Fruit fly (Drosophila melanogaster) whole organism, embryonic: Measurements from ENCODE around the gene Syx4.

ENCODE experiments used
- Ada2b ChIP-seq: fragments of 200-800 bp; sonication (Bioruptor generic); IDR thresholded peaks from 2 replicates; pipeline ENCODE4 v1.3.6; 2022; ENCODE audit warnings: missing biosample characterization, missing genetic modification characterization
- Atf3 ChIP-seq: fragments of 200-800 bp; sonication (Bioruptor generic); optimal IDR thresholded peaks from 3 replicates; lab custom pipeline; 2016; ENCODE audit warnings: missing biosample characterization, missing genetic modification characterization
- CG10431 ChIP-seq: fragments of 200-800 bp; sonication (Bioruptor generic); optimal IDR thresholded peaks from 3 replicates; lab custom pipeline; 2018; ENCODE audit warnings: missing biosample characterization, mild to moderate bottlenecking, missing genetic modification characterization
- CG12659 ChIP-seq: fragments of 200-800 bp; sonication (Bioruptor generic); optimal IDR thresholded peaks from 3 replicates; lab custom pipeline; 2017; ENCODE audit warnings: mild to moderate bottlenecking, missing biosample characterization, missing genetic modification reagents, missing genetic modification characterization
- CG13123 ChIP-seq: fragments of 200-800 bp; sonication (Bioruptor generic); optimal IDR thresholded peaks from 2 replicates; lab custom pipeline; 2016; ENCODE audit warnings: missing biosample characterization, missing genetic modification characterization
- CG14014 ChIP-seq: fragments of 200-800 bp; sonication (Bioruptor generic); IDR thresholded peaks from 2 replicates; pipeline ENCODE4 v1.3.6; 2022; ENCODE audit warnings: missing biosample characterization, missing genetic modification characterization
- CG14667 ChIP-seq: fragments of 200-800 bp; sonication (Bioruptor generic); IDR thresholded peaks from 2 replicates; pipeline ENCODE4 v1.3.6; 2022; ENCODE audit warnings: missing biosample characterization, missing genetic modification characterization
- CG15269 ChIP-seq: fragments of 200-800 bp; sonication (Bioruptor generic); optimal IDR thresholded peaks from 2 replicates; lab custom pipeline; 2018; ENCODE audit warnings: missing biosample characterization, mild to moderate bottlenecking, missing genetic modification characterization, moderate library complexity
- CG17612 ChIP-seq: fragments of 200-800 bp; sonication (Bioruptor generic); IDR thresholded peaks from 2 replicates; pipeline ENCODE4 v1.3.6; 2022; ENCODE audit warnings: missing biosample characterization, missing genetic modification characterization
- CG1792 ChIP-seq: fragments of 200-800 bp; sonication (Bioruptor generic); optimal IDR thresholded peaks from 2 replicates; lab custom pipeline; 2016; ENCODE audit warnings: missing biosample characterization, missing genetic modification characterization
- CG1832 ChIP-seq: fragments of 200-800 bp; sonication (Bioruptor generic); optimal IDR thresholded peaks from 2 replicates; lab custom pipeline; 2017; ENCODE audit warnings: missing biosample characterization, mild to moderate bottlenecking, missing genetic modification characterization, inconsistent platforms
- CG30431 ChIP-seq: fragments of 200-800 bp; sonication (Bioruptor generic); optimal IDR thresholded peaks from 2 replicates; lab custom pipeline; 2017; ENCODE audit warnings: missing biosample characterization, missing genetic modification characterization
- CG32532 ChIP-seq: fragments of 200-800 bp; sonication (Bioruptor generic); IDR thresholded peaks from 2 replicates; pipeline ENCODE4 v1.3.6; 2022; ENCODE audit warnings: missing biosample characterization, missing genetic modification characterization
- CG3726 ChIP-seq: fragments of 200-800 bp; sonication (Bioruptor generic); IDR thresholded peaks from 3 replicates; pipeline ENCODE4, ENCODE4 v1.3.6; 2022; ENCODE audit warnings: missing biosample characterization, missing genetic modification characterization
- CG4617 ChIP-seq: fragments of 200-800 bp; sonication (Bioruptor generic); optimal IDR thresholded peaks from 3 replicates; lab custom pipeline; 2016; ENCODE audit warnings: missing biosample characterization, missing genetic modification characterization, borderline replicate concordance
- CG6765 ChIP-seq: fragments of 200-800 bp; sonication (Bioruptor generic); optimal IDR thresholded peaks from 3 replicates; lab custom pipeline; 2017; ENCODE audit warnings: missing biosample characterization, mild to moderate bottlenecking, missing genetic modification characterization
- CG6791 ChIP-seq: fragments of 200-800 bp; sonication (Bioruptor generic); IDR thresholded peaks from 3 replicates; pipeline ENCODE4 v1.3.6; 2022; ENCODE audit warnings: missing biosample characterization, missing genetic modification characterization; ENCODE audit not compliant: partially characterized antibody
- CG7745 ChIP-seq: fragments of 200-800 bp; sonication (Bioruptor generic); optimal IDR thresholded peaks from 2 replicates; lab custom pipeline; 2018; ENCODE audit warnings: missing biosample characterization, mild to moderate bottlenecking, missing genetic modification characterization, moderate library complexity
- CG7786 ChIP-seq: fragments of 200-800 bp; sonication (Bioruptor generic); optimal IDR thresholded peaks from 2 replicates; lab custom pipeline; 2016; ENCODE audit warnings: missing biosample characterization, missing genetic modification characterization
- CG7928 ChIP-seq: fragments of 200-800 bp; sonication (Bioruptor generic); optimal IDR thresholded peaks from 2 replicates; lab custom pipeline; 2017; ENCODE audit warnings: missing biosample characterization, mild to moderate bottlenecking, missing genetic modification characterization
- CG8290 ChIP-seq, 3 experiments: fragments of 200-800 bp; sonication (Bioruptor generic); optimal IDR thresholded peaks; 2 replicates each; lab custom pipeline; 2016 to 2019; ENCODE audit warnings: missing biosample characterization in 3 of 3, missing genetic modification characterization in 3 of 3, mild to moderate bottlenecking in 2 of 3, moderate library complexity in 1 of 3
- CoRest ChIP-seq: fragments of 200-800 bp; sonication (Bioruptor generic); optimal IDR thresholded peaks from 3 replicates; lab custom pipeline; 2018; ENCODE audit warnings: missing biosample characterization, mild to moderate bottlenecking, missing genetic modification characterization, moderate library complexity
- D19B ChIP-seq: fragments of 200-800 bp; sonication (Bioruptor generic); optimal IDR thresholded peaks from 2 replicates; lab custom pipeline; 2017; ENCODE audit warnings: missing biosample characterization, mild to moderate bottlenecking, missing genetic modification characterization
- NFAT ChIP-seq: fragments of 200-800 bp; sonication (Bioruptor generic); IDR thresholded peaks from 2 replicates; pipeline ENCODE4 v1.3.6; 2022; ENCODE audit warnings: missing biosample characterization, missing genetic modification characterization
- NfI ChIP-seq: fragments of 200-800 bp; sonication (Bioruptor generic); optimal IDR thresholded peaks from 3 replicates; lab custom pipeline; 2018; ENCODE audit warnings: missing biosample characterization, mild to moderate bottlenecking, missing genetic modification characterization, moderate library complexity
- Oaz ChIP-seq: fragments of 200-800 bp; sonication (Bioruptor generic); IDR thresholded peaks from 2 replicates; pipeline ENCODE4 v1.3.6; 2022; ENCODE audit warnings: missing biosample characterization, missing genetic modification characterization
- Oli ChIP-seq: fragments of 200-800 bp; sonication (Bioruptor generic); optimal IDR thresholded peaks from 2 replicates; lab custom pipeline; 2018; ENCODE audit warnings: missing biosample characterization, mild to moderate bottlenecking, missing genetic modification characterization, moderate library complexity
- Sin3A ChIP-seq: fragments of >200 bp; optimal IDR thresholded peaks from 2 replicates; lab custom pipeline; 2018
- Trl ChIP-seq, 3 experiments: fragments of >200 bp in 2 of 3; fragments of 200-800 bp in 1 of 3; sonication (Bioruptor generic) in 1 of 3; optimal IDR thresholded peaks; 2 replicates in 1 of 3; 3 replicates in 2 of 3; lab custom pipeline; 2016 to 2017; ENCODE audit warnings: missing biosample characterization in 1 of 3, missing genetic modification characterization in 1 of 3
- Xrp1 ChIP-seq: fragments of 200-800 bp; sonication (Bioruptor generic); IDR thresholded peaks from 2 replicates; pipeline ENCODE4 v1.3.6; 2022; ENCODE audit warnings: missing biosample characterization, missing genetic modification characterization
- ase ChIP-seq: fragments of 200-800 bp; sonication (Bioruptor generic); IDR thresholded peaks from 3 replicates; pipeline ENCODE4 v1.3.6; 2022; ENCODE audit warnings: missing biosample characterization, missing genetic modification characterization
- ash1 ChIP-seq: fragments of 200-800 bp; sonication (Bioruptor generic); optimal IDR thresholded peaks from 2 replicates; lab custom pipeline; 2018; ENCODE audit warnings: missing biosample characterization, mild to moderate bottlenecking, missing genetic modification characterization
- chif ChIP-seq, 2 experiments: fragments of 200-800 bp; sonication (Bioruptor generic); optimal IDR thresholded peaks; 3 replicates each; lab custom pipeline; 2016; ENCODE audit warnings: missing biosample characterization in 2 of 2, missing genetic modification characterization in 2 of 2
- chn ChIP-seq: fragments of 200-800 bp; sonication (Bioruptor generic); optimal IDR thresholded peaks from 2 replicates; lab custom pipeline; 2016; ENCODE audit warnings: missing biosample characterization, missing genetic modification characterization
- dmrt99B ChIP-seq: fragments of 200-800 bp; sonication (Bioruptor generic); optimal IDR thresholded peaks from 2 replicates; lab custom pipeline; 2018; ENCODE audit warnings: missing biosample characterization, mild to moderate bottlenecking, missing genetic modification characterization, moderate library complexity
- dysf ChIP-seq: fragments of 200-800 bp; sonication (Bioruptor generic); IDR thresholded peaks from 3 replicates; pipeline ENCODE4 v1.3.6; 2022; ENCODE audit warnings: missing biosample characterization, missing genetic modification characterization
- gfzf ChIP-seq: fragments of 200-800 bp; sonication (Bioruptor generic); optimal IDR thresholded peaks from 2 replicates; lab custom pipeline; 2016; ENCODE audit warnings: missing biosample characterization, mild to moderate bottlenecking, missing genetic modification characterization, moderate library complexity
- insv ChIP-seq, 2 experiments: fragments of 200-800 bp; sonication (Bioruptor generic); optimal IDR thresholded peaks; 3 replicates each; lab custom pipeline; 2016 to 2018; ENCODE audit warnings: missing biosample characterization in 2 of 2, missing genetic modification characterization in 2 of 2
- kah ChIP-seq: fragments of 200-800 bp; sonication (Bioruptor generic); optimal IDR thresholded peaks from 2 replicates; lab custom pipeline; 2018; ENCODE audit warnings: missing biosample characterization, mild to moderate bottlenecking, missing genetic modification characterization
- klu ChIP-seq: fragments of 200-800 bp; sonication (Bioruptor generic); IDR thresholded peaks from 2 replicates; pipeline ENCODE4 v1.3.6; 2022; ENCODE audit warnings: missing biosample characterization, missing genetic modification characterization
- lmd ChIP-seq: fragments of 200-800 bp; sonication (Bioruptor generic); IDR thresholded peaks from 2 replicates; pipeline ENCODE4 v1.3.6; 2022; ENCODE audit warnings: missing biosample characterization, missing genetic modification characterization
- lov ChIP-seq, 2 experiments: fragments of 200-800 bp in 1 of 2; fragments of >200 bp in 1 of 2; sonication (Bioruptor generic) in 1 of 2; IDR thresholded peaks in 1 of 2; optimal IDR thresholded peaks in 1 of 2; 2 replicates in 1 of 2; 3 replicates in 1 of 2; pipeline versions ENCODE4 v1.3.6 to Lab custom; 2017 to 2022; ENCODE audit warnings: missing biosample characterization in 1 of 2, missing genetic modification characterization in 1 of 2
- sc ChIP-seq, 3 experiments: fragments of >200 bp in 2 of 3; fragments of 200-800 bp in 1 of 3; sonication (Bioruptor generic) in 1 of 3; optimal IDR thresholded peaks; 2 replicates in 2 of 3; 3 replicates in 1 of 3; lab custom pipeline; 2017; ENCODE audit warnings: mild to moderate bottlenecking in 1 of 3, missing biosample characterization in 1 of 3, missing genetic modification characterization in 1 of 3, missing genetic modification reagents in 1 of 3
- sug ChIP-seq: fragments of 200-800 bp; optimal IDR thresholded peaks from 2 replicates; lab custom pipeline; 2019; ENCODE audit warnings: missing biosample characterization, mild to moderate bottlenecking, missing genetic modification characterization, moderate library complexity
- tgo ChIP-seq: fragments of 200-800 bp; sonication (Bioruptor generic); IDR thresholded peaks from 3 replicates; pipeline ENCODE4 v1.3.6; 2022; ENCODE audit warnings: missing biosample characterization, missing genetic modification characterization
- trem ChIP-seq: fragments of 200-800 bp; optimal IDR thresholded peaks from 3 replicates; lab custom pipeline; 2019; ENCODE audit warnings: missing biosample characterization, mild to moderate bottlenecking, missing genetic modification characterization, moderate library complexity
- tx ChIP-seq: fragments of 200-800 bp; sonication (Bioruptor generic); optimal IDR thresholded peaks from 2 replicates; lab custom pipeline; 2016; ENCODE audit warnings: missing biosample characterization, missing genetic modification characterization
- unc-4 ChIP-seq: fragments of 200-800 bp; sonication (Bioruptor generic); IDR thresholded peaks from 2 replicates; pipeline ENCODE4 v1.3.6; 2022; ENCODE audit warnings: missing biosample characterization, missing genetic modification characterization; ENCODE audit not compliant: partially characterized antibody
- usp ChIP-seq: fragments of >200 bp; optimal IDR thresholded peaks from 2 replicates; lab custom pipeline; 2017; ENCODE audit warnings: missing biosample characterization, missing genetic modification characterization

The Syx4 gene

dm6 chrX:2744042-2744441 is at the start of gene Syx4 (continued):
- TF ChIP-seq sug (tag; lab: Kevin White, UChicago) (peak; percentile 64), CG1792 (GFP tag; lab: Kevin White, UChicago) (peak; percentile 77), Sin3A (lab: Kevin White, UChicago) (no peak), kah (GFP tag; lab: Kevin White, UChicago) (peak; percentile 82), CG14667 (GFP tag; lab: Robert Waterston, UW) (peak; percentile 78), CG15269 (tag; lab: Kevin White, UChicago) (peak; percentile 95), usp (no peak), chif (GFP tag; optimal IDR thresholded peaks at IDR 0.05; lab: Kevin White, UChicago) (peak; percentile 78 to 83), CG14014 (peak; percentile 91), CG6791 (GFP tag; lab: Robert Waterston, UW) (no peak), dysf (GFP tag; lab: Robert Waterston, UW) (peak; percentile 92), CG30431 (peak; percentile 61), Xrp1 (GFP tag; lab: Robert Waterston, UW) (peak; percentile 89), CG6765 (GFP tag; lab: Kevin White, UChicago) (peak; percentile 83), CG4617 (GFP tag; lab: Kevin White, UChicago) (peak; percentile 46), tx (peak; percentile 85), unc-4 (GFP tag; lab: Robert Waterston, UW) (no peak), gfzf (GFP tag; lab: Kevin White, UChicago) (no peak), CG7745 (no peak), CoRest (tag; lab: Kevin White, UChicago) (peak; percentile 90), CG1832 (no peak), CG32532 (GFP tag; lab: Robert Waterston, UW) (peak; percentile 94), CG7786 (GFP tag; lab: Kevin White, UChicago) (peak; percentile 94), Atf3 (peak; percentile 62), CG13123 (GFP tag; lab: Kevin White, UChicago) (peak; percentile 71), NFAT (GFP tag; lab: Robert Waterston, UW) (peak; percentile 85), Oaz (GFP tag; lab: Robert Waterston, UW) (peak; percentile 90), Oli (peak; percentile 91), chn (peak; percentile 73), dmrt99B (tag; lab: Kevin White, UChicago) (peak; percentile 95), CG12659 (GFP tag; lab: Kevin White, UChicago) (peak; percentile 92), ase (GFP tag; lab: Robert Waterston, UW) (peak; percentile 87), trem (peak; percentile 73), lov (optimal IDR thresholded peaks at IDR 0.05; lab: Kevin White, UChicago) (no peak), lov (GFP tag; IDR thresholded peaks at IDR 0.05; lab: Robert Waterston, UW) (peak; percentile 53; the same call in 1 of the 3 replicates), Ada2b (GFP tag; lab: Robert Waterston, UW) (peak; percentile 88), CG17612 (GFP tag; lab: Robert Waterston, UW) (peak; percentile 67), CG10431 (GFP tag; lab: Kevin White, UChicago) (no peak), Trl (optimal IDR thresholded peaks at IDR 0.05; lab: Kevin White, UChicago) (no peak), Trl (GFP tag; optimal IDR thresholded peaks at IDR 0.05; lab: Kevin White, UChicago) (peak; percentile 85), insv (GFP tag; optimal IDR thresholded peaks at IDR 0.05; lab: Kevin White, UChicago) (no peak), NfI (GFP tag; lab: Kevin White, UChicago) (peak; percentile 88), lmd (peak; percentile 87), CG3726 (GFP tag; lab: Robert Waterston, UW) (0 out of 3 replicates have a peak, but pooled peaks have one; percentile 69), tgo (GFP tag; lab: Robert Waterston, UW) (peak; percentile 87), CG7928 (GFP tag; lab: Kevin White, UChicago) (peak; percentile 63), CG8290 (GFP tag; optimal IDR thresholded peaks at IDR 0.05; lab: Kevin White, UChicago) (peak; percentile 3), CG8290 (tag; optimal IDR thresholded peaks at IDR 0.05; lab: Kevin White, UChicago) (peak in 1 of 2 experiments; percentile 98), D19B (peak; percentile 63), klu (peak; percentile 56; the same call in 1 of the 2 replicates), ash1 (GFP tag; lab: Kevin White, UChicago) (peak; percentile 67), sc (optimal IDR thresholded peaks at IDR 0.05; lab: Kevin White, UChicago) (no peak), sc (GFP tag; optimal IDR thresholded peaks at IDR 0.05; lab: Kevin White, UChicago) (peak; percentile 35)
